Worm (Caenorhabditis elegans) whole organism, mixed stage, embryonic: ENCODE results near the gene Y41D4B.11.

ENCODE experiments used
- M03D4.4 ChIP-seq: sonication (generic microtip); optimal IDR thresholded peaks from 2 replicates; lab custom pipeline; 2017; ENCODE audit warnings: mild to moderate bottlenecking, missing genetic modification characterization, missing compliant biosample characterization
- bed-3 ChIP-seq: fragments of 200-800 bp; sonication (Bioruptor generic); optimal IDR thresholded peaks from 3 replicates; lab custom pipeline; 2018; ENCODE audit warnings: mild to moderate bottlenecking, missing genetic modification characterization, moderate library complexity, missing compliant biosample characterization
- blmp-1 ChIP-seq: fragments of 150-350 bp; optimal IDR thresholded peaks from 2 replicates; lab custom pipeline; 2014; ENCODE audit warnings: missing biosample characterization, missing genetic modification characterization
- ceh-39 ChIP-seq: fragments of 150-350 bp; optimal IDR thresholded peaks from 2 replicates; lab custom pipeline; 2014; ENCODE audit warnings: missing biosample characterization, missing genetic modification characterization
- ceh-43 ChIP-seq: fragments of 200-800 bp; sonication (Bioruptor generic); optimal IDR thresholded peaks from 2 replicates; lab custom pipeline; 2018; ENCODE audit warnings: mild to moderate bottlenecking, missing genetic modification characterization, moderate library complexity, missing compliant biosample characterization
- ceh-83 ChIP-seq: fragments of 200-800 bp; sonication (Bioruptor generic); optimal IDR thresholded peaks from 2 replicates; lab custom pipeline; 2018; ENCODE audit warnings: mild to moderate bottlenecking, missing genetic modification characterization, missing compliant biosample characterization
- ces-1 ChIP-seq: fragments of 150-350 bp; optimal IDR thresholded peaks from 2 replicates; lab custom pipeline; 2014; ENCODE audit warnings: missing biosample characterization, missing genetic modification reagents, missing genetic modification characterization
- cnd-1 ChIP-seq: fragments of 200-800 bp; sonication (Bioruptor generic); optimal IDR thresholded peaks from 2 replicates; lab custom pipeline; 2018; ENCODE audit warnings: mild to moderate bottlenecking, missing genetic modification characterization, missing compliant biosample characterization
- drap-1 ChIP-seq: fragments of 200-800 bp; sonication (Bioruptor generic); optimal IDR thresholded peaks from 3 replicates; lab custom pipeline; 2018; ENCODE audit warnings: mild to moderate bottlenecking, missing genetic modification characterization, missing compliant biosample characterization
- elt-1 ChIP-seq: sonication (generic microtip); optimal IDR thresholded peaks from 2 replicates; lab custom pipeline; 2017; ENCODE audit warnings: missing genetic modification characterization, mild to moderate bottlenecking, missing compliant biosample characterization, antibody characterized with exemption, moderate library complexity, borderline replicate concordance; ENCODE audit not compliant: insufficient read depth
- elt-3 ChIP-seq: fragments of 150-350 bp; optimal IDR thresholded peaks from 2 replicates; lab custom pipeline; 2014; ENCODE audit warnings: missing biosample characterization, missing genetic modification characterization
- ham-2 ChIP-seq: fragments of 200-800 bp; sonication (Bioruptor generic); optimal IDR thresholded peaks from 2 replicates; lab custom pipeline; 2018; ENCODE audit warnings: mild to moderate bottlenecking, missing genetic modification characterization, missing compliant biosample characterization
- hlh-1 ChIP-seq: fragments of 150-350 bp; optimal IDR thresholded peaks from 2 replicates; lab custom pipeline; 2014; ENCODE audit warnings: missing biosample characterization, missing genetic modification reagents, missing genetic modification characterization
- lin-13 ChIP-seq: fragments of 150-350 bp; optimal IDR thresholded peaks from 2 replicates; lab custom pipeline; 2014; ENCODE audit warnings: missing biosample characterization, missing genetic modification characterization
- lsy-2 ChIP-seq: fragments of 150-350 bp; optimal IDR thresholded peaks from 2 replicates; lab custom pipeline; 2014; ENCODE audit warnings: missing biosample characterization, missing genetic modification characterization
- mab-5 ChIP-seq: fragments of 150-350 bp; optimal IDR thresholded peaks from 2 replicates; lab custom pipeline; 2014; ENCODE audit warnings: missing biosample characterization, missing genetic modification characterization
- mep-1 ChIP-seq: fragments of 150-350 bp; optimal IDR thresholded peaks from 2 replicates; lab custom pipeline; 2017; ENCODE audit warnings: missing biosample characterization, missing genetic modification reagents, missing genetic modification characterization, inconsistent platforms
- mls-2 ChIP-seq: sonication (generic microtip); optimal IDR thresholded peaks from 2 replicates; lab custom pipeline; 2016; ENCODE audit warnings: mild to moderate bottlenecking, missing genetic modification characterization, moderate library complexity, missing compliant biosample characterization
- nhr-2 ChIP-seq: fragments of 150-350 bp; optimal IDR thresholded peaks from 2 replicates; lab custom pipeline; 2014; ENCODE audit warnings: missing biosample characterization, missing genetic modification characterization
- nhr-237 ChIP-seq: fragments of 150-350 bp; optimal IDR thresholded peaks from 2 replicates; lab custom pipeline; 2014; ENCODE audit warnings: missing biosample characterization, missing genetic modification characterization
- nhr-28 ChIP-seq: fragments of 150-350 bp; optimal IDR thresholded peaks from 2 replicates; lab custom pipeline; 2014; ENCODE audit warnings: missing biosample characterization, missing genetic modification characterization
- nhr-76 ChIP-seq: sonication (generic microtip); optimal IDR thresholded peaks from 2 replicates; lab custom pipeline; 2017; ENCODE audit warnings: missing biosample characterization, missing genetic modification characterization
- pha-4 ChIP-seq: fragments of 150-350 bp; optimal IDR thresholded peaks from 2 replicates; lab custom pipeline; 2018; ENCODE audit warnings: missing biosample characterization, missing genetic modification reagents, missing genetic modification characterization
- sem-2 ChIP-seq: fragments of 200-800 bp; sonication (Bioruptor generic); optimal IDR thresholded peaks from 2 replicates; lab custom pipeline; 2018; ENCODE audit warnings: mild to moderate bottlenecking, missing genetic modification characterization, missing compliant biosample characterization
- sptf-1 ChIP-seq: sonication (generic microtip); optimal IDR thresholded peaks from 2 replicates; lab custom pipeline; 2017; ENCODE audit warnings: mild to moderate bottlenecking, missing genetic modification characterization, moderate library complexity, missing compliant biosample characterization
- tbx-8 ChIP-seq: fragments of 200-800 bp; sonication (Bioruptor generic); optimal IDR thresholded peaks from 2 replicates; lab custom pipeline; 2018; ENCODE audit warnings: mild to moderate bottlenecking, missing genetic modification characterization, moderate library complexity, missing compliant biosample characterization
- unc-120 ChIP-seq: sonication (generic microtip); optimal IDR thresholded peaks from 2 replicates; lab custom pipeline; 2017; ENCODE audit warnings: missing genetic modification characterization, missing compliant biosample characterization; ENCODE audit not compliant: poor library complexity, severe bottlenecking
- unc-39 ChIP-seq: fragments of 150-350 bp; optimal IDR thresholded peaks from 2 replicates; lab custom pipeline; 2014; ENCODE audit warnings: missing biosample characterization, missing genetic modification characterization
- unc-62 ChIP-seq: fragments of 150-350 bp; optimal IDR thresholded peaks from 2 replicates; lab custom pipeline; 2014; ENCODE audit warnings: missing biosample characterization, missing genetic modification reagents, missing genetic modification characterization
- ztf-11 ChIP-seq: fragments of 150-350 bp; optimal IDR thresholded peaks from 2 replicates; lab custom pipeline; 2014; ENCODE audit warnings: missing biosample characterization, missing genetic modification characterization

Gene Y41D4B.11

DNA sequence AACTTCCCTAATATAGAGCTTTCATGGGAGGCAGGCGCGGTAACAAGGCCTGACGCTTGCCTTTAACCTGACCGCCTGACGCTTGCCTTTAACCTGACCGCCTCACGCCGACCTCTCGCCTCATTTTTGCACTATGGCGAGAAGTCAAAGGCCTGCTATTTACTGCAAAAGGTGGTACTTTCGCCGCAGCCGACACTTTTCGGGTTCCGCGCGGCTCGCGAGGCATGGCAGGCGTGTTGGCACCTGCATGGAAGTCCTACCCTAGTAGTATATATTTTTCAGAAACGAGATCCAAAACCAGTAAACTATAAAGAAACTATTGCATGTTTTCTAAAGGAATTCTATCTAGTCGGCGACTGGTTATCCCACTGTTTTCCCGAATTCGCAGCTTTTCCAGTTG, 23.2 kb downstream of the Y41D4B.11 start:
- TF ChIP-seq nhr-28 (tag; lab: Kevin White, UChicago) (no peak), elt-3 (no peak), lin-13 (tag; lab: Kevin White, UChicago) (no peak), mep-1 (no peak), unc-62 (GFP tag; lab: Kevin White, UChicago) (no peak), nhr-76 (tag; lab: Kevin White, UChicago) (no peak), ham-2 (GFP tag; lab: Kevin White, UChicago) (no peak), cnd-1 (tag; lab: Kevin White, UChicago) (no peak), bed-3 (GFP tag; lab: Kevin White, UChicago) (no peak)

ce11 chrIV:1631651-1632050, 26.1 kb downstream of the Y41D4B.11 start, which contains the start of gene cpg-24:
cpg-24 (plus strand) TSS chrIV:1631951.
- TF ChIP-seq elt-1 (tag; lab: Kevin White, UChicago) (peak; percentile 4), nhr-2 (tag; lab: Kevin White, UChicago) (no peak), bed-3 (GFP tag; lab: Kevin White, UChicago) (no peak), sptf-1 (tag; lab: Kevin White, UChicago) (no peak), unc-62 (GFP tag; lab: Kevin White, UChicago) (no peak), ceh-43 (GFP tag; lab: Kevin White, UChicago) (no peak), ham-2 (GFP tag; lab: Kevin White, UChicago) (no peak), unc-39 (tag; lab: Kevin White, UChicago) (no peak), ceh-39 (tag; lab: Kevin White, UChicago) (no peak), pha-4 (tag; lab: Kevin White, UChicago) (no peak), nhr-237 (no peak), lsy-2 (peak; percentile 9), cnd-1 (tag; lab: Kevin White, UChicago) (no peak), M03D4.4 (tag; lab: Kevin White, UChicago) (no peak), lin-13 (tag; lab: Kevin White, UChicago) (no peak), mab-5 (tag; lab: Kevin White, UChicago) (no peak), drap-1 (no peak)
- TF ChIP-seq, all 35 proteins: peak for 2

DNA sequence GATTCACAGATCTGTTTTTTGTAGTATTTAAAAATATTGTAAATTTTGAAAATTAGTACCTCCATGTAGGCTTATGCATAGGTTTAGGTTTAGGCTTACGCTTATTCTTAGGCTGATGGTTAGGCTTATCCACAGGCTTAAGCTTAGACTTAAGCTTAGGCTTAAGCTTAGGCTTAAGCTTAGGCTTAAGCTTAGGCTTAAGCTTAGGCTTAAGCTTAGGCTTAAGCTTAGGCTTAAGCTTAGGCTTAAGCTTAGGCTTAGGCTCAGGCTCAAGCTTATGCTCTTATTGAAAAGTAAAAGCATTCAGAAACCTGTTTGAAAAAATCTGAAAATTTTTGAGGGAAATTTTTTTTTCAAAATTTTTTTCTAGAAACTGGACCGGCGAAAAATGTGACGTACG, 27.1 kb downstream of the Y41D4B.11 start:
- TF ChIP-seq ceh-43 (GFP tag; lab: Kevin White, UChicago) = no peak
- peak; percentile 51 for TF ChIP-seq ham-2 (GFP tag; lab: Kevin White, UChicago)

DNA sequence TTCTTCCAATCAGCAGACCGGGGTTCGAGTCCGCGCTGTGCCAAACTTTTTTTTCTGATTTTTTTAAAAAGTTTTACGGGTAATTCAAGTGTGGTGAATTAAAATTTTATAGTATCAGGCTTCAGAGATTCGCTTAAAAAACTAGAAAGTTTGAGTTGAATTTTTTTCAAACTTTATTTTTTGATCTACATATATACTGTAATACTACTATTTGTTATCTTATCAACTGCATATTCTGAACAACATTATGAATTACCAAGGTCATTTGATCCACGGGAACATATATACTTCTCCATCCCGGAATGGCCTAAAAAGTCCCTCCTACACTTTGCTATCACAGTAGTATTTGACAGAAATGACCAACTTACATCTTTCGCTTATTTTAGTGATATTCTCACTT, 27.9 kb downstream of the Y41D4B.11 start, which contains the start of gene Y41D4B.6:
Gene Y41D4B.6 (plus strand): TSS at position 301 of the 400 bp plus-strand sequence.
- TF ChIP-seq tbx-8 (GFP tag; lab: Kevin White, UChicago) = no peak
- no peak for TF ChIP-seq mep-1
- TF ChIP-seq lsy-2 = no peak
- TF ChIP-seq ceh-83 (GFP tag; lab: Kevin White, UChicago) = no peak
- TF ChIP-seq sptf-1 (tag; lab: Kevin White, UChicago) = no peak
- TF ChIP-seq mab-5 (tag; lab: Kevin White, UChicago) = no peak
- no peak for TF ChIP-seq ztf-11 (tag; lab: Kevin White, UChicago)
- TF ChIP-seq blmp-1 = no peak
- TF ChIP-seq unc-62 (GFP tag; lab: Kevin White, UChicago) = no peak
- TF ChIP-seq mls-2 (tag; lab: Kevin White, UChicago) = no peak
- TF ChIP-seq unc-39 (tag; lab: Kevin White, UChicago) = no peak
- no peak for TF ChIP-seq hlh-1 (tag; lab: Kevin White, UChicago)
- TF ChIP-seq lin-13 (tag; lab: Kevin White, UChicago) = no peak
- TF ChIP-seq drap-1 = no peak
- no peak for TF ChIP-seq pha-4 (tag; lab: Kevin White, UChicago)
- TF ChIP-seq unc-120 (tag; lab: Kevin White, UChicago) = no peak
- TF ChIP-seq nhr-76 (tag; lab: Kevin White, UChicago) = no peak
- TF ChIP-seq ces-1 (GFP tag; lab: Kevin White, UChicago) = no peak
- no peak for TF ChIP-seq sem-2

ce11 chrIV:1637333-1637732, 31.8 kb downstream of the Y41D4B.11 start:
- no peak for TF ChIP-seq ceh-39 (tag; lab: Kevin White, UChicago)
- TF ChIP-seq ceh-83 (GFP tag; lab: Kevin White, UChicago) = no peak
- no peak for TF ChIP-seq lsy-2
- no peak for TF ChIP-seq ceh-43 (GFP tag; lab: Kevin White, UChicago)
- TF ChIP-seq sem-2 = no peak
- no peak for TF ChIP-seq tbx-8 (GFP tag; lab: Kevin White, UChicago)
- no peak for TF ChIP-seq nhr-237
- no peak for TF ChIP-seq unc-39 (tag; lab: Kevin White, UChicago)
